Worm (Caenorhabditis elegans) whole organism, L4 larva: ENCODE data around the gene F15G9.2.

ENCODE experiments used
- lim-7 ChIP-seq: fragments of 200-800 bp; sonication (Bioruptor generic); IDR thresholded peaks from 2 replicates; pipeline ENCODE4 v1.3.6; 2022; ENCODE audit warnings: missing genetic modification characterization, missing compliant biosample characterization
- lin-29 ChIP-seq: fragments of 200-800 bp; sonication (Bioruptor generic); IDR thresholded peaks from 2 replicates; pipeline ENCODE4 v1.3.6; 2022; ENCODE audit warnings: missing genetic modification reagents, missing genetic modification characterization, missing compliant biosample characterization
- mdl-1 ChIP-seq, 2 experiments: fragments of 150-350 bp in 1 of 2; sonication (generic microtip) in 1 of 2; optimal IDR thresholded peaks; 2 replicates each; lab custom pipeline; 2014 to 2017; ENCODE audit warnings: missing biosample characterization in 2 of 2, missing genetic modification characterization in 2 of 2
- unc-62 ChIP-seq, 3 experiments: fragments of 150-350 bp in 1 of 3; sonication (generic microtip); optimal IDR thresholded peaks in 2 of 3; peaks in 1 of 3; 1 replicate in 1 of 3; 2 replicates in 2 of 3; lab custom pipeline; 2014 to 2017; ENCODE audit warnings: missing biosample characterization in 3 of 3, missing genetic modification characterization in 3 of 3, missing genetic modification reagents in 3 of 3, missing genotype in 1 of 3

DNA sequence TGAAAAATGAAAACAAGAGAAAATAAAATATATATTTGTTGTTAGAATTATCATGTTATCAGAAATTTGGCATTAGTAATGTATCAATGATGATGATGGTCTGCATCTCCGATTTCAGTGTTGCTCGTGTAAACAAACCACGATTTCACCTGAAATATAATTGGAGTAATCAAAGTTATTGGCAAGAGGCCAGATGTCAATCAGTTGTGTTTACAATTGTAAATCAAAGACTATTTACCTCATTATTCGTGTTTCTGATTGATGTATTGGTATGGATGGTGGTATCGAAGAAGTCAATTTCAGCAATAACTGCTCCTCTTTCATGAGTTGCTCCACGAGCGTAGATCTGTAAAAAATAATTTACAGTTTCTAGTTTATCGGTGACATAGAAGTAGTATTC, 37.5 kb downstream of the F15G9.2 start:
- TF ChIP-seq lin-29 (GFP tag; lab: Robert Waterston, UW): no peak
- TF ChIP-seq lim-7 (GFP tag; lab: Robert Waterston, UW): no peak
- no peak for TF ChIP-seq unc-62 (GFP tag; optimal IDR thresholded peaks at IDR 0.05 in 1 of 2; lab: Kevin White, UChicago)
- no peak for TF ChIP-seq unc-62 (tag; optimal IDR thresholded peaks at IDR 0.05; lab: Kevin White, UChicago)
- TF ChIP-seq mdl-1 (tag; optimal IDR thresholded peaks at IDR 0.05; lab: Kevin White, UChicago): no peak
